Worm (Caenorhabditis elegans): ENCODE results near the gene lido-9.

ce11 chrII:2977652-2978051, 22.9 kb upstream of the lido-9 start:
- TF ChIP-seq egl-27 (tag; optimal IDR thresholded peaks at IDR 0.05) (no peak), ama-1 (optimal IDR thresholded peaks at IDR 0.05) (no peak), ceh-82 (tag; optimal IDR thresholded peaks at IDR 0.05) (no peak), nfya-1 (tag; optimal IDR thresholded peaks at IDR 0.05; ENCODE audit: insufficient read depth) (no peak), nhr-43 (tag; optimal IDR thresholded peaks at IDR 0.05; ENCODE audit: poor library complexity, severe bottlenecking) (no peak), nhr-77 (tag; optimal IDR thresholded peaks at IDR 0.05) (no peak), lin-39 (tag; optimal IDR thresholded peaks at IDR 0.05) (no peak), snpc-4 (tag; optimal IDR thresholded peaks at IDR 0.05) (no peak), jun-1 (tag; optimal IDR thresholded peaks at IDR 0.05) (no peak), fkh-10 (GFP tag; optimal IDR thresholded peaks at IDR 0.05) (no peak), ZK546.5 (tag; optimal IDR thresholded peaks at IDR 0.05) (no peak)

All from whole organism, L3 larva.